Worm (Caenorhabditis elegans): ENCODE data around the gene pals-33.

Gene pals-33

DNA sequence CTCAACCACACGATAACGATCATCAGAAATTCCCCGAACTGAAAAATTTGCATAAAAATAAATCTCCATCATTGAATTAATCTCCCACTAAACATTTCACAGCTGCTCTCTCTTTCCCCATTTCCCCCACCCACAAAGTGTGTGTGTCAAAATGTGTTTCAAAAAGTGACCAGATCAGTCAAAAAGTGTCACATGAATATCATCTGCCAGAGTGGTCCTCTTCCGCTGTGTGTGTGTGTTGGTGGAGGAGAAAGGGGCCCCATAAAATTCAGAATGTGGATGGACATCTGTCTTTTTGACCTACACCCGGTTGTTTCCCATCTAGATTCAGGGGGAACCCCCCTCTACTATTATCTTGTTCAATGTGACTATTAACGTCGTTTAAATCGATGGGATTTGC lies 4.0 kb downstream of the pals-33 start:
- TF ChIP-seq repo-1 (tag; optimal IDR thresholded peaks at IDR 0.05) (no peak), nhr-120 (GFP tag; IDR thresholded peaks at IDR 0.05) (no peak), attf-5 (GFP tag; optimal IDR thresholded peaks at IDR 0.05) (no peak), B0019.2 (GFP tag; conservative IDR thresholded peaks at IDR 0.05) (no peak), B0336.3 (GFP tag; IDR thresholded peaks at IDR 0.05) (no peak), ztf-18 (tag; optimal IDR thresholded peaks at IDR 0.05) (no peak), lir-1 (GFP tag; conservative IDR thresholded peaks at IDR 0.05) (no peak), tbx-9 (tag; optimal IDR thresholded peaks at IDR 0.05; ENCODE audit: borderline replicate concordance) (no peak), ztf-6 (GFP tag; IDR thresholded peaks at IDR 0.05) (no peak), lag-1 (GFP tag; IDR thresholded peaks at IDR 0.05) (no peak), B0261.1 (tag; optimal IDR thresholded peaks at IDR 0.05) (no peak), Y53G8AR.9 (GFP tag; conservative IDR thresholded peaks at IDR 0.05) (no peak), ZK185.1 (tag; optimal IDR thresholded peaks at IDR 0.05; ENCODE audit: poor library complexity, severe bottlenecking) (no peak), rpc-1 (optimal IDR thresholded peaks at IDR 0.05) (no peak), rpc-1 (tag; optimal IDR thresholded peaks at IDR 0.05) (no peak), ceh-40 (GFP tag; IDR thresholded peaks at IDR 0.05) (no peak), lsl-1 (GFP tag; optimal IDR thresholded peaks at IDR 0.05) (no peak), F23B12.7 (tag; optimal IDR thresholded peaks at IDR 0.05; ENCODE audit: insufficient read depth) (no peak), mcd-1 (GFP tag; IDR thresholded peaks at IDR 0.05) (no peak), zim-3 (tag; optimal IDR thresholded peaks at IDR 0.05) (no peak), ets-4 (GFP tag; optimal IDR thresholded peaks at IDR 0.05) (no peak)

DNA sequence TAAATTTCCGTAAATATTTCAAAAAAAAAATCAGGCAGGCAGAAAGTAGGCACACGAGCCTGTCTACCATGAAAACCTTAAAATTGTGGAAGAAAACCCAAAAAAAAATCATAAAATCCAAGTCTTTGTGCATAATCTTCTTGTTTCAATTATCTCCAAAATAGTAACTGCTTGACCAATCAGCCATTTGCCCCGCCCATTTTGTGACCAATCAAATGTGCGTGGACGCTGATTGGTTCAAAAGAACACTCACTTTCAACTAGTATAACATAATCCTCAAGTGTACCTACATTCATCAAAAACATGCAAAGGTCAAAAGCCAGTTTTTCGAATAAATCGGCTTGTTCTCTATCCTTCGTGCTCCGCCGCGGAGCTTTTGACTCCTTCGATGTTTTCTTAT lies 5.3 kb downstream of the pals-33 start:
- TF ChIP-seq F39B2.1 (GFP tag; IDR thresholded peaks at IDR 0.05) (no peak), ekl-4 (GFP tag; IDR thresholded peaks at IDR 0.05) (no peak), rec-8 (tag; optimal IDR thresholded peaks at IDR 0.05) (no peak), hmg-20 (GFP tag; IDR thresholded peaks at IDR 0.05) (no peak), B0035.1 (tag; optimal IDR thresholded peaks at IDR 0.05) (no peak), Y95B8A.8 (GFP tag; IDR thresholded peaks at IDR 0.05) (no peak), dox-1 (GFP tag; IDR thresholded peaks at IDR 0.05) (no peak), hlh-26 (GFP tag; conservative IDR thresholded peaks at IDR 0.05) (no peak), nfya-2 (GFP tag; IDR thresholded peaks at IDR 0.05) (no peak), lag-1 (GFP tag; IDR thresholded peaks at IDR 0.05) (no peak), madf-8 (GFP tag; conservative IDR thresholded peaks at IDR 0.05) (no peak), snpc-1.1 (tag; optimal IDR thresholded peaks at IDR 0.05; ENCODE audit: insufficient read depth) (no peak), let-607 (tag; optimal IDR thresholded peaks at IDR 0.05) (no peak), hrde-1 (tag; optimal IDR thresholded peaks at IDR 0.05; ENCODE audit: borderline replicate concordance) (no peak), lin-35 (GFP tag; optimal IDR thresholded peaks at IDR 0.05) (no peak), cebp-2 (GFP tag; IDR thresholded peaks at IDR 0.05) (no peak), F57A8.1 (GFP tag; optimal IDR thresholded peaks at IDR 0.05) (no peak)

DNA sequence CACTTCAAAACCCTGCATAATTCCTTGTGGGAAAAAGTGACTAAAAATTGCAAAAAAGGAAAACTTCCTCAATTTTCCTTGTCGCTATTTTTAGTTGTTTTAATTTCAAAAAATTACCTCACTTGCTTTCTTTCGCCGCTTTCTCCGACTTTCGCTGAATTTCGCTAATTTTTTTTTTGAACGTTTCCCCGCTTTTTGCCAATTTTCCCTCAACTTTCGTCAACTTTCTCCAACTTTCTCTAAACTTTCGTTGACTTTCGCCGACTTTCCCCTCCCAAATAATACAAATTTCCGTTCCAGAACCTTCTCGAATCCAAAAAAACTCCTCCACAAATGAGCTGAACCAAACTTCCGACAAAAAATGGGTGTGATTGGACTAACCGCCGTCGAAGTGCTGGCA lies 9.4 kb downstream of the pals-33 start, which contains the start of gene W08A12.3:
W08A12.3 (plus strand) TSS at position 301 of the 400 bp plus-strand sequence.
- TF ChIP-seq xnd-1 (tag; optimal IDR thresholded peaks at IDR 0.05): no peak
- no peak for TF ChIP-seq efl-1 (GFP tag; optimal IDR thresholded peaks at IDR 0.05)
- no peak for TF ChIP-seq ceh-27 (GFP tag; optimal IDR thresholded peaks at IDR 0.05)
- TF ChIP-seq attf-6 (GFP tag; IDR thresholded peaks at IDR 0.05): no peak
- no peak for TF ChIP-seq F57A8.1 (GFP tag; optimal IDR thresholded peaks at IDR 0.05)
- TF ChIP-seq tlf-1 (GFP tag; optimal IDR thresholded peaks at IDR 0.05): no peak
- no peak for TF ChIP-seq Y53G8AR.9 (GFP tag; conservative IDR thresholded peaks at IDR 0.05)
- no peak for TF ChIP-seq nhr-27 (tag; optimal IDR thresholded peaks at IDR 0.05)
